Worm (Caenorhabditis elegans) whole organism, late embryonic: Measurements from ENCODE around the gene cyp-33E1.

ENCODE experiments used
- F13H6.1 ChIP-seq: sonication (generic microtip); optimal IDR thresholded peaks from 2 replicates; lab custom pipeline; 2016; ENCODE audit warnings: missing genetic modification characterization, missing compliant biosample characterization
- Y22D7AL.16 ChIP-seq: sonication (generic microtip); optimal IDR thresholded peaks from 2 replicates; lab custom pipeline; 2016; ENCODE audit warnings: missing genetic modification characterization, missing compliant biosample characterization
- ama-1 ChIP-seq: fragments of 150-350 bp; optimal IDR thresholded peaks from 2 replicates; lab custom pipeline; 2014
- ceh-31 ChIP-seq: sonication (generic microtip); optimal IDR thresholded peaks from 2 replicates; lab custom pipeline; 2016; ENCODE audit warnings: missing genetic modification characterization, missing compliant biosample characterization
- ceh-9 ChIP-seq: sonication (generic microtip); optimal IDR thresholded peaks from 2 replicates; lab custom pipeline; 2016; ENCODE audit warnings: mild to moderate bottlenecking, missing genetic modification characterization, inconsistent platforms, missing compliant biosample characterization
- fax-1 ChIP-seq: sonication (generic microtip); optimal IDR thresholded peaks from 2 replicates; lab custom pipeline; 2016; ENCODE audit warnings: missing genotype, missing genetic modification characterization, missing compliant biosample characterization
- hlh-15 ChIP-seq: sonication (generic microtip); optimal IDR thresholded peaks from 2 replicates; lab custom pipeline; 2016; ENCODE audit warnings: missing genetic modification characterization, missing compliant biosample characterization
- hlh-8 ChIP-seq: sonication (generic microtip); optimal IDR thresholded peaks from 2 replicates; lab custom pipeline; 2016; ENCODE audit warnings: missing genotype, missing genetic modification characterization, missing compliant biosample characterization
- nfya-1 ChIP-seq: sonication (generic microtip); optimal IDR thresholded peaks from 2 replicates; lab custom pipeline; 2017; ENCODE audit warnings: missing genetic modification characterization, mild to moderate bottlenecking, missing compliant biosample characterization, antibody characterized with exemption, moderate library complexity
- nhr-11 ChIP-seq: fragments of 150-350 bp; optimal IDR thresholded peaks from 2 replicates; lab custom pipeline; 2014; ENCODE audit warnings: missing biosample characterization, missing genetic modification characterization
- pag-3 ChIP-seq: sonication (generic microtip); optimal IDR thresholded peaks from 2 replicates; lab custom pipeline; 2016; ENCODE audit warnings: missing compliant biosample characterization, missing genetic modification characterization, borderline replicate concordance
- pqm-1 ChIP-seq: sonication (generic microtip); optimal IDR thresholded peaks from 2 replicates; lab custom pipeline; 2016; ENCODE audit warnings: missing genetic modification characterization, missing compliant biosample characterization
- sox-4 ChIP-seq: sonication (generic microtip); optimal IDR thresholded peaks from 2 replicates; lab custom pipeline; 2017; ENCODE audit warnings: mild to moderate bottlenecking, missing genetic modification characterization, inconsistent platforms, missing compliant biosample characterization
- unc-55 ChIP-seq: sonication (generic microtip); optimal IDR thresholded peaks from 2 replicates; lab custom pipeline; 2017; ENCODE audit warnings: missing biosample characterization, missing genetic modification reagents, missing genetic modification characterization

DNA sequence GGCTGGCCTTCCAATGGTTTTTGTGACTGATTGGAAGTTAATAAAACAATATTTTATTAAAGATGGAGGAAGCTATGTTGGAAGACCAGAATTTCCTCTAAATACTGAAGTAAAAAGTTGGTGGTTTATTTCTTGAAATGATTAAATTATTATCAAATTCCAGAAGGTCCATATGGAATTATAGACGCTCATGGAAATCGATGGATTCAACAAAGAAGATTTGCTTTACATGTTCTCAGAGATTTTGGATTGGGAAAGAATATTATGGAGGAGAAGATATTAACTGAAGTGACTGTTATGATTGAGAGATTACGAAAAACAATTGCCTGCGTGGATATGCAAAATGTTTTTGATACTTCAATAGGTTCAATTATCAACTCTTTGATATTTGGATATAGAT, 33.1 kb downstream of the cyp-33E1 start:
- TF ChIP-seq ceh-31 (no peak), nhr-11 (tag; lab: Kevin White, UChicago) (no peak), nfya-1 (tag; lab: Kevin White, UChicago) (no peak), Y22D7AL.16 (tag; lab: Kevin White, UChicago) (no peak), fax-1 (no peak), ceh-9 (no peak), pag-3 (tag; lab: Kevin White, UChicago) (no peak), ama-1 (lab: Kevin White, UChicago) (no peak), sox-4 (tag; lab: Kevin White, UChicago) (no peak), pqm-1 (tag; lab: Kevin White, UChicago) (no peak), hlh-15 (tag; lab: Kevin White, UChicago) (no peak), F13H6.1 (tag; lab: Kevin White, UChicago) (no peak), hlh-8 (tag; lab: Kevin White, UChicago) (no peak), unc-55 (GFP tag; lab: Kevin White, UChicago) (no peak)
